Worm (Caenorhabditis elegans) whole organism, young adult: ENCODE results near the gene rabr-4.
A peak's percentile ranks its signal among the peaks of the same experiment; 100 is the strongest.

Experiments
- B0336.3 ChIP-seq: fragments of 200-800 bp; sonication (Bioruptor generic); IDR thresholded peaks from 2 replicates; pipeline ENCODE4 v1.3.6; 2022; ENCODE audit warnings: missing genetic modification characterization, missing compliant biosample characterization
- D2030.7 ChIP-seq: fragments of 200-800 bp; sonication (Bioruptor generic); IDR thresholded peaks from 2 replicates; pipeline ENCODE4 v1.3.6; 2022; ENCODE audit warnings: missing genetic modification reagents, missing genetic modification characterization, missing compliant biosample characterization
- F23B12.7 ChIP-seq: sonication (generic microtip); optimal IDR thresholded peaks from 2 replicates; lab custom pipeline; 2017; ENCODE audit warnings: missing genetic modification characterization, mild to moderate bottlenecking, missing compliant biosample characterization, antibody characterized with exemption, moderate library complexity; ENCODE audit not compliant: insufficient read depth
- F52B5.7 ChIP-seq: sonication (generic microtip); optimal IDR thresholded peaks from 2 replicates; lab custom pipeline; 2016; ENCODE audit warnings: mild to moderate bottlenecking, missing genetic modification characterization, missing compliant biosample characterization
- T26A5.8 ChIP-seq: sonication (generic microtip); optimal IDR thresholded peaks from 2 replicates; lab custom pipeline; 2016; ENCODE audit warnings: missing genetic modification characterization, missing compliant biosample characterization
- Y53F4B.3 ChIP-seq: fragments of 200-800 bp; sonication (Bioruptor generic); IDR thresholded peaks from 2 replicates; pipeline ENCODE4 v1.3.6; 2022; ENCODE audit warnings: missing genetic modification reagents, missing genetic modification characterization, missing compliant biosample characterization
- Y56A3A.18 ChIP-seq: fragments of 200-800 bp; sonication (Bioruptor generic); IDR thresholded peaks from 2 replicates; pipeline ENCODE4 v1.3.6; 2022; ENCODE audit warnings: missing genetic modification reagents, missing genetic modification characterization, missing compliant biosample characterization
- Y67H2A.10 ChIP-seq: fragments of 200-800 bp; sonication (Bioruptor generic); conservative IDR thresholded peaks from 2 replicates; pipeline ENCODE4 v1.3.6; 2022; ENCODE audit warnings: missing genetic modification reagents, missing genetic modification characterization, missing compliant biosample characterization
- ama-1 ChIP-seq, 3 experiments: fragments of 150-350 bp in 1 of 3; sonication (generic microtip) in 2 of 3; optimal IDR thresholded peaks; 2 replicates each; lab custom pipeline; 2014 to 2018; ENCODE audit warnings: missing biosample characterization in 2 of 3, missing genetic modification characterization in 2 of 3, missing genetic modification reagents in 2 of 3
- athp-1 ChIP-seq: sonication (generic microtip); optimal IDR thresholded peaks from 2 replicates; lab custom pipeline; 2017; ENCODE audit warnings: mild to moderate bottlenecking, missing genetic modification characterization, missing compliant biosample characterization
- dox-1 ChIP-seq: fragments of 200-800 bp; sonication (Bioruptor generic); IDR thresholded peaks from 2 replicates; pipeline ENCODE4 v1.3.6; 2022; ENCODE audit warnings: missing genetic modification reagents, missing genetic modification characterization, missing compliant biosample characterization
- dpff-1 ChIP-seq: sonication (generic microtip); optimal IDR thresholded peaks from 2 replicates; lab custom pipeline; 2017; ENCODE audit warnings: mild to moderate bottlenecking, missing genetic modification characterization, missing compliant biosample characterization
- dpl-1 ChIP-seq: fragments of 150-350 bp; optimal IDR thresholded peaks from 2 replicates; lab custom pipeline; 2014; ENCODE audit warnings: missing biosample characterization, missing genetic modification reagents, missing genetic modification characterization
- egl-18 ChIP-seq: fragments of 200-800 bp; sonication (Bioruptor generic); IDR thresholded peaks from 2 replicates; pipeline ENCODE4 v1.3.6; 2022; ENCODE audit warnings: missing genetic modification reagents, missing genetic modification characterization, missing compliant biosample characterization
- hlh-12 ChIP-seq: sonication (generic microtip); optimal IDR thresholded peaks from 2 replicates; lab custom pipeline; 2016; ENCODE audit warnings: missing genetic modification characterization, missing compliant biosample characterization
- hsf-1 ChIP-seq: fragments of 200-800 bp; sonication (Bioruptor generic); IDR thresholded peaks from 2 replicates; pipeline ENCODE4 v1.3.6; 2022; ENCODE audit warnings: missing genetic modification reagents, missing genetic modification characterization, missing compliant biosample characterization
- lsy-27 ChIP-seq: sonication (generic microtip); optimal IDR thresholded peaks from 2 replicates; lab custom pipeline; 2017; ENCODE audit warnings: missing genetic modification characterization, mild to moderate bottlenecking, missing compliant biosample characterization, antibody characterized with exemption, missing genotype, borderline replicate concordance; ENCODE audit not compliant: insufficient read depth
- madf-10 ChIP-seq: sonication (generic microtip); optimal IDR thresholded peaks from 2 replicates; lab custom pipeline; 2016; ENCODE audit warnings: mild to moderate bottlenecking, missing genetic modification characterization, missing compliant biosample characterization
- madf-8 ChIP-seq: fragments of 200-800 bp; sonication (Bioruptor generic); conservative IDR thresholded peaks from 2 replicates; pipeline ENCODE4 v1.3.6; 2022; ENCODE audit warnings: missing genetic modification reagents, missing genetic modification characterization, missing compliant biosample characterization
- nfya-1 ChIP-seq: sonication (generic microtip); optimal IDR thresholded peaks from 2 replicates; lab custom pipeline; 2017; ENCODE audit warnings: antibody characterized with exemption, missing compliant biosample characterization, missing genetic modification characterization, borderline replicate concordance; ENCODE audit not compliant: insufficient read depth
- nhr-120 ChIP-seq: fragments of 200-800 bp; sonication (Bioruptor generic); IDR thresholded peaks from 2 replicates; pipeline ENCODE4 v1.3.6; 2022; ENCODE audit warnings: missing genetic modification characterization, missing compliant biosample characterization
- nhr-179 ChIP-seq: sonication (generic microtip); optimal IDR thresholded peaks from 2 replicates; lab custom pipeline; 2016; ENCODE audit warnings: mild to moderate bottlenecking, missing genetic modification characterization, missing compliant biosample characterization
- pha-4 ChIP-seq: fragments of 150-350 bp; sonication (generic microtip); optimal IDR thresholded peaks from 2 replicates; lab custom pipeline; 2014; ENCODE audit warnings: missing biosample characterization, missing genetic modification reagents, missing genetic modification characterization
- snpc-1.1 ChIP-seq: sonication (generic microtip); optimal IDR thresholded peaks from 2 replicates; lab custom pipeline; 2017; ENCODE audit warnings: missing genetic modification characterization, mild to moderate bottlenecking, missing compliant biosample characterization, antibody characterized with exemption, moderate library complexity, missing genotype, missing genetic modification reagents; ENCODE audit not compliant: insufficient read depth
- snpc-4 ChIP-seq, 5 experiments: fragments of 150-350 bp in 1 of 5; sonication (generic microtip) in 4 of 5; optimal IDR thresholded peaks; 2 replicates each; lab custom pipeline; 2014 to 2018; ENCODE audit warnings: missing genetic modification characterization in 5 of 5, missing biosample characterization in 3 of 5, antibody characterized with exemption in 2 of 5, mild to moderate bottlenecking in 2 of 5, missing compliant biosample characterization in 2 of 5, missing genotype in 2 of 5, moderate library complexity in 2 of 5, missing genetic modification reagents in 1 of 5
- xnd-1 ChIP-seq: sonication (generic microtip); optimal IDR thresholded peaks from 2 replicates; lab custom pipeline; 2016; ENCODE audit warnings: missing genotype, missing genetic modification reagents, missing genetic modification characterization, missing compliant biosample characterization
- zfh-2 ChIP-seq: fragments of 200-800 bp; sonication (Bioruptor generic); conservative IDR thresholded peaks from 2 replicates; pipeline ENCODE4 v1.3.6; 2022; ENCODE audit warnings: missing genetic modification reagents, missing genetic modification characterization, missing compliant biosample characterization
- zim-3 ChIP-seq: sonication (generic microtip); optimal IDR thresholded peaks from 2 replicates; lab custom pipeline; 2017; ENCODE audit warnings: mild to moderate bottlenecking, missing genetic modification characterization, moderate library complexity, missing compliant biosample characterization
- ztf-18 ChIP-seq: sonication (generic microtip); optimal IDR thresholded peaks from 2 replicates; lab custom pipeline; 2016; ENCODE audit warnings: missing genotype, mild to moderate bottlenecking, missing genetic modification characterization, missing compliant biosample characterization
- ztf-25 ChIP-seq: fragments of 200-800 bp; sonication (Bioruptor generic); IDR thresholded peaks from 2 replicates; pipeline ENCODE4 v1.3.6; 2022; ENCODE audit warnings: missing genetic modification reagents, missing genetic modification characterization, missing compliant biosample characterization
- ztf-3 ChIP-seq: fragments of 200-800 bp; sonication (Bioruptor generic); optimal IDR thresholded peaks from 2 replicates; lab custom pipeline; 2018; ENCODE audit warnings: mild to moderate bottlenecking, missing genetic modification characterization, missing compliant biosample characterization

rabr-4 gene

DNA sequence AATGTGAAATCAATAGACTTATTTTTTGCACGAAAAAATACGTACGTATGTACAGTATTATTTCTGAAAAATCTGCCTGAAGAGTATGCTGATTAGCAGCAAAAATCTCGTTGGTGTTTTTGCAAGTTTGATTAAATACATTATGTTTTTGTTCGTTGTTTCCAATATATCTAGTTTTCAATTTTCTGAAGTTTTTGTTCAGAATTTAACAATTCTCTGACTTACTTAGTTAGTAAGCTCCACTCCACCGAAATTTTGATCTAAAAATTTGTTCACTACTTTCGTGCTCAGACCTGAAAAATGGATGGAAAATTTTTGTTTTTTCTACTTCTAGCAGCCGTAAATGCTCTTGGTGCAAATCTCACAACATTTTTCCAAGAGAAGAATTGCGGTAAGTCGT is 10.1 kb downstream of the rabr-4 start, which contains the start of gene irld-26 (continued):
- TF ChIP-seq nfya-1 (tag; lab: Kevin White, UChicago) (no peak), hlh-12 (tag; lab: Kevin White, UChicago) (no peak)

DNA sequence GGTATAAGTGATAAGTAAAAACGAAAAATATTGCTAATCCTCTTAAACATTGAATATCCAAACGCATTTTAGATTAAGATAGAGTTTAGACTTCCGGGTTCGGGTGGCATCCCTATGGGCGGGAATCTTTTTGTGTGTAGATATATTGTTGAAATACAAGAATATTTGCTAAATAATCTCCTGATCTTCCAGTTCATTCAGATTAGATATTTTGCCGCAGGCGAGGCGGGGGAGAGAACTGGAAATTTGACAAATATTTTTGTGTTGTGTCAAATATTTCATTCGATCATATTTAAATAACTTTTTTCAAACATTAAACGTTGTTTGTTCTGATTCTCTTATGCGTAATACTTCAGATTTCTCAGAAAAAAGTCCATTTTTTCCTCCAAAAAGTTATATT is 15.1 kb downstream of the rabr-4 start, which contains the start of gene oac-15:
TSS of gene oac-15 (minus strand) at position 101 of the 400 bp plus-strand sequence.
- TF ChIP-seq hsf-1: no peak
- no peak for TF ChIP-seq egl-18
- no peak for TF ChIP-seq xnd-1
- TF ChIP-seq B0336.3 (GFP tag; lab: Robert Waterston, UW): no peak
- no peak for TF ChIP-seq pha-4
- no peak for TF ChIP-seq ama-1 (optimal IDR thresholded peaks at IDR 0.05; lab: Kevin White, UChicago)
- TF ChIP-seq ama-1 (GFP tag; optimal IDR thresholded peaks at IDR 0.05; lab: Kevin White, UChicago): no peak
- no peak for TF ChIP-seq dpl-1 (GFP tag; lab: Kevin White, UChicago)
- no peak for TF ChIP-seq ztf-3 (GFP tag; lab: Kevin White, UChicago)
- TF ChIP-seq nhr-120 (GFP tag; lab: Robert Waterston, UW): no peak
- TF ChIP-seq F52B5.7 (tag; lab: Kevin White, UChicago): no peak
- TF ChIP-seq D2030.7 (GFP tag; lab: Robert Waterston, UW): no peak
- TF ChIP-seq nfya-1 (tag; lab: Kevin White, UChicago): no peak
- no peak for TF ChIP-seq F23B12.7 (tag; lab: Kevin White, UChicago)
- no peak for TF ChIP-seq ztf-25 (GFP tag; lab: Robert Waterston, UW)
- no peak for TF ChIP-seq madf-8
- TF ChIP-seq Y56A3A.18: no peak
- TF ChIP-seq T26A5.8 (tag; lab: Kevin White, UChicago): no peak
- TF ChIP-seq lsy-27: no peak
- TF ChIP-seq athp-1: no peak

ce11 chrV:16210257-16211002 is 15.7 kb downstream of the rabr-4 start, which contains the start of gene F11A5.16:
TSS of gene F11A5.16 (plus strand) at chrV:16210952.
- TF ChIP-seq madf-10 (tag; lab: Kevin White, UChicago) (no peak), zfh-2 (GFP tag; lab: Robert Waterston, UW) (peak; percentile 76)

- TF ChIP-seq ztf-18 (tag; lab: Kevin White, UChicago): no peak
- no peak for TF ChIP-seq dox-1 (GFP tag; lab: Robert Waterston, UW)
- TF ChIP-seq Y53F4B.3: no peak
- TF ChIP-seq zim-3 (tag; lab: Kevin White, UChicago): no peak
- TF ChIP-seq nhr-179: no peak
- no peak for TF ChIP-seq snpc-1.1 (tag; lab: Kevin White, UChicago)
- no peak for TF ChIP-seq Y67H2A.10 (GFP tag; lab: Robert Waterston, UW)
- no peak for TF ChIP-seq snpc-4 (GFP tag; optimal IDR thresholded peaks at IDR 0.05; lab: Kevin White, UChicago)
- no peak for TF ChIP-seq snpc-4 (tag; optimal IDR thresholded peaks at IDR 0.05; lab: Kevin White, UChicago)
- TF ChIP-seq dpff-1 (tag; lab: Kevin White, UChicago): no peak
Measured at ce11 chrV:16211713-16212112, 17.0 kb downstream of the rabr-4 start.
